Worm (Caenorhabditis elegans): ENCODE results near the gene Y39G8B.13.

ce11 chrII:13935907-13936306 is 46.9 kb downstream of the Y39G8B.13 start:
- TF ChIP-seq W03F9.2 (tag; optimal IDR thresholded peaks at IDR 0.05) (no peak), him-1 (tag; optimal IDR thresholded peaks at IDR 0.05) (no peak)
